Worm (Caenorhabditis elegans): ENCODE results near the gene C08F8.15.

DNA sequence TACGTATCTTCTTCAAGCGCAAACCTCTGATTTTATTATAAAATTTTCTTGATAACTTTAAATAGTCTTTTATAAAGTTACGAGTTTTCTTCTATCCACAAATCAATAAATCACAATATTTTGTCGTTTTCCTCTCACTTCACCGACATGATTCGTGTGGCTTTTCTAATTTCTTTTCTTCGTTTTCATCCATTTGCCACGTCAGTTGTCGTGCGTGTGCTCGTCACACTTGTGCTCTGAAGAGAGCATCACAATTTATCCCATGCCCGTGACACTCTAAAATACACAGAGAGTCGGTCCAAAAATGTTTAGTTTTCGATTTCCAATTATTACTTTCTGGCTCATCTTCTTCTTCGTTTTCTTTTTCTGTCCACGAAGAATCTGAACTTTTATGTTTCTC is 48.7 kb downstream of the C08F8.15 start:
- TF ChIP-seq unc-39 (tag; optimal IDR thresholded peaks at IDR 0.05) (no peak), unc-62 (GFP tag; optimal IDR thresholded peaks at IDR 0.05) (no peak), snpc-4 (tag; optimal IDR thresholded peaks at IDR 0.05) (no peak), elt-3 (tag; optimal IDR thresholded peaks at IDR 0.05) (no peak)
